Fruit fly (Drosophila melanogaster): ENCODE results near the gene AP-2sigma.

AP-2sigma gene

dm6 chr3R:21263177-21263576, 6.7 kb downstream of the AP-2sigma start (continued):
- TF ChIP-seq usp (GFP tag; optimal IDR thresholded peaks at IDR 0.05) (no peak), CG1603 (tag; optimal IDR thresholded peaks at IDR 0.05) (peak; percentile 44), cato (GFP tag; optimal IDR thresholded peaks at IDR 0.05; ENCODE audit: borderline replicate concordance) (no peak), twi (tag; optimal IDR thresholded peaks at IDR 0.05) (no peak), Blimp-1 (GFP tag; optimal IDR thresholded peaks at IDR 0.05) (peak; percentile 26), h (optimal IDR thresholded peaks at IDR 0.05) (no peak), Dll (GFP tag; IDR thresholded peaks at IDR 0.05; ENCODE audit: partially characterized antibody) (no peak), H15 (GFP tag; IDR thresholded peaks at IDR 0.05) (0 out of 3 replicates have a peak, but pooled peaks have one; percentile 54), CG13424 (tag; optimal IDR thresholded peaks at IDR 0.05) (no peak), Bteb2 (GFP tag; optimal IDR thresholded peaks at IDR 0.05) (no peak), CG1024 (GFP tag; IDR thresholded peaks at IDR 0.05) (peak; percentile 34; the same call in 1 of the 2 replicates), cg (GFP tag; optimal IDR thresholded peaks at IDR 0.05) (peak; percentile 19), chinmo (GFP tag; IDR thresholded peaks at IDR 0.05; ENCODE audit: partially characterized antibody) (no peak), ac (GFP tag; optimal IDR thresholded peaks at IDR 0.05) (peak; percentile 35), Max (GFP tag; optimal IDR thresholded peaks at IDR 0.05) (no peak), CG6765 (GFP tag; optimal IDR thresholded peaks at IDR 0.05) (peak; percentile 10), BtbVII (GFP tag; optimal IDR thresholded peaks at IDR 0.05) (peak; percentile 22), Neu2 (GFP tag; optimal IDR thresholded peaks at IDR 0.05; ENCODE audit: borderline replicate concordance) (no peak), pan (optimal IDR thresholded peaks at IDR 0.05) (no peak), pan (GFP tag; optimal IDR thresholded peaks at IDR 0.05 in 1 of 2, IDR thresholded peaks at IDR 0.05 in 1 of 2) (peak in 1 of 2 experiments; percentile 68), sna (GFP tag; IDR thresholded peaks at IDR 0.05; ENCODE audit: partially characterized antibody) (no peak), org-1 (GFP tag; optimal IDR thresholded peaks at IDR 0.05) (no peak), CG42726 (GFP tag; IDR thresholded peaks at IDR 0.05; ENCODE audit: partially characterized antibody) (no peak), NC2β (GFP tag; optimal IDR thresholded peaks at IDR 0.05) (no peak), CG7786 (GFP tag; optimal IDR thresholded peaks at IDR 0.05) (no peak), inv (GFP tag; IDR thresholded peaks at IDR 0.05; ENCODE audit: partially characterized antibody) (no peak), CG1792 (GFP tag; optimal IDR thresholded peaks at IDR 0.05) (no peak), CG5245 (GFP tag; optimal IDR thresholded peaks at IDR 0.05) (no peak), trh (GFP tag; optimal IDR thresholded peaks at IDR 0.05) (peak; percentile 2), CG7556 (GFP tag; optimal IDR thresholded peaks at IDR 0.05) (peak; percentile 25), sisA (GFP tag; IDR thresholded peaks at IDR 0.05) (no peak), CG14965 (GFP tag; optimal IDR thresholded peaks at IDR 0.05; ENCODE audit: borderline replicate concordance) (no peak), dpn (GFP tag; optimal IDR thresholded peaks at IDR 0.05) (no peak), CG14441 (GFP tag; IDR thresholded peaks at IDR 0.05) (peak; percentile 54; the same call in 1 of the 2 replicates), salm (tag; optimal IDR thresholded peaks at IDR 0.05) (no peak), CG11456 (GFP tag; IDR thresholded peaks at IDR 0.05) (peak; percentile 66; the same call in 1 of the 3 replicates), fru (optimal IDR thresholded peaks at IDR 0.05) (no peak), Hr39 (optimal IDR thresholded peaks at IDR 0.05) (no peak), Kr (GFP tag; optimal IDR thresholded peaks at IDR 0.05) (no peak), CG14860 (GFP tag; IDR thresholded peaks at IDR 0.05; ENCODE audit: partially characterized antibody) (no peak), Lpt (GFP tag; optimal IDR thresholded peaks at IDR 0.05) (no peak), vnd (GFP tag; IDR thresholded peaks at IDR 0.05; ENCODE audit: partially characterized antibody) (no peak), CG12769 (tag; optimal IDR thresholded peaks at IDR 0.05) (no peak), CG33557 (GFP tag; optimal IDR thresholded peaks at IDR 0.05) (peak; percentile 27), CG11696 (GFP tag; IDR thresholded peaks at IDR 0.05) (peak; percentile 34; the same call in 1 of the 2 replicates), CG31224 (GFP tag; IDR thresholded peaks at IDR 0.05) (no peak), nerfin-2 (GFP tag; IDR thresholded peaks at IDR 0.05; ENCODE audit: partially characterized antibody) (no peak), CG12219 (GFP tag; optimal IDR thresholded peaks at IDR 0.05) (peak; percentile 27), ara (GFP tag; IDR thresholded peaks at IDR 0.05) (no peak), Eip74EF (GFP tag; optimal IDR thresholded peaks at IDR 0.05) (no peak), CG4854 (GFP tag; optimal IDR thresholded peaks at IDR 0.05) (no peak)
